Fruit fly (Drosophila melanogaster) S2 (cell line): ENCODE data around the gene CG7497.

Experiments used
- CG8478 ChIP-seq: fragments of >200 bp; optimal IDR thresholded peaks from 2 replicates; lab custom pipeline; 2018
- CTCF ChIP-seq, 2 experiments: fragments of >200 bp; optimal IDR thresholded peaks; 2 replicates each; lab custom pipeline; 2018

DNA sequence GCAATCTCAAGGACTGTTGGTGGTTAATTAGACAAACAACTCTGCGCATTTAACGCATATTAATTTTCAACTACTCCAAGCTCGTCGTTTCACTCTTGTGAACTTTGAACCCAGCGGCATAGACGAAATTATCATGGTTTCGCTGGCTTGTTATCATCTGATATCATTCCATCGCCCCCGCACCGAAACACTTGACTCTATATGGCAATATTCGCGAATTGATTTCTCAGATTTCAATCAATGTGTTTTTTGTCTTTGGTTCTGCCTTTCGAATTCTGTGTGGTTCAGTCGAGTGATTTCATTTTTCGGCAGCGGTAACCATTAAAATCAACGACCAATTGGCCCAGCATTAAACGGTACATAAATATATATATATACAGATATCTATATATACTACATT is 38.1 kb downstream of the CG7497 start, which contains the start of gene CG34251:
- TF ChIP-seq CG8478 (lab: Kevin White, UChicago) (no peak), CTCF (optimal IDR thresholded peaks at IDR 0.05; lab: Kevin White, UChicago) (no peak)
